Worm (Caenorhabditis elegans): ENCODE results near the gene F59B10.5.
A peak's percentile ranks its signal among the peaks of the same experiment; 100 is the strongest.

The F59B10.5 gene

DNA sequence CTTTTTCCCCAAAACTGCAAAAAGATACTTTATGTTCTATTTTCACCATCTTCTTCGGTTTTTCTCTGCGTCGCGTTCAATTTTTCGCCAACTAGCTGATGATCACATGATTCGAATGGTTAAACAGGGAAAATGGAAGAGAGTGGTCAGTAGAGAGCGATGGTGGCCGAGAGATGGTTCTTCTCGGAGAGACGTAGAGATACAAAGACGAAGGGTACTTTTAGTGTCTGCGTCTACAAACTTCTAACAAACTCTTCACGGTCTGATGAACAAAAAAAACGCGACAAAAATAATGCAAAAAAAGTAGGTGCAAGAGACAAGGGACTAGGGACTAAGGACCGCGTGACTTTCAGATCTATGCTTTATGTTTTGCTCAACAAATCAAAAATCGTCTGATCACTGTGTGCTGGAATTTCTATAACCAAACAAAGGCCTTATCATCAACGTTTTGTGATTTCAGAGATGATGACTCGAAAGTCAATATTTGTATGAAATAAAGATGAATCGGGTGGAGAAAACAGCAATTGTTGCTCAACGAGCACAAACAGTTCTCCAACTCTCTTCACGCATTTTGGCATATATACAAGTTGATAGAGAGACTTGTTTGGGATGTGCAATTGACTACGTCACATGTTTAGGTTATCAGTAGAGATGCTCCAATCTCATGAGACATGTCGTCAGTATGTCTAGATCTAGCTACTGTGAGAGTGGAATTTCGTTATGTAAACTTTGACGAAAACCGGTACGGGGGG, 28.7 kb upstream of the F59B10.5 start (continued):
- TF ChIP-seq nhr-67 (tag; optimal IDR thresholded peaks at IDR 0.05) (no peak), fos-1 (tag; optimal IDR thresholded peaks at IDR 0.05) (no peak), nhr-237 (tag; optimal IDR thresholded peaks at IDR 0.05) (no peak), unc-62 (GFP tag; optimal IDR thresholded peaks at IDR 0.05) (peak; percentile 79), ceh-9 (tag; optimal IDR thresholded peaks at IDR 0.05) (no peak), pha-4 (tag; optimal IDR thresholded peaks at IDR 0.05) (peak; percentile 98), tbx-2 (tag; optimal IDR thresholded peaks at IDR 0.05) (peak; percentile 84), elt-2 (tag; optimal IDR thresholded peaks at IDR 0.05) (peak; percentile 56), nhr-25 (tag; optimal IDR thresholded peaks at IDR 0.05) (peak; percentile 96), ceh-28 (tag; optimal IDR thresholded peaks at IDR 0.05) (peak; percentile 86), sea-2 (GFP tag; optimal IDR thresholded peaks at IDR 0.05) (no peak), lin-39 (tag; optimal IDR thresholded peaks at IDR 0.05) (peak; percentile 80), snpc-4 (tag; optimal IDR thresholded peaks at IDR 0.05) (peak; percentile 83), ceh-82 (tag; optimal IDR thresholded peaks at IDR 0.05) (peak; percentile 74), fkh-10 (GFP tag; optimal IDR thresholded peaks at IDR 0.05) (peak; percentile 95), aly-2 (tag; optimal IDR thresholded peaks at IDR 0.05) (peak; percentile 20)

DNA sequence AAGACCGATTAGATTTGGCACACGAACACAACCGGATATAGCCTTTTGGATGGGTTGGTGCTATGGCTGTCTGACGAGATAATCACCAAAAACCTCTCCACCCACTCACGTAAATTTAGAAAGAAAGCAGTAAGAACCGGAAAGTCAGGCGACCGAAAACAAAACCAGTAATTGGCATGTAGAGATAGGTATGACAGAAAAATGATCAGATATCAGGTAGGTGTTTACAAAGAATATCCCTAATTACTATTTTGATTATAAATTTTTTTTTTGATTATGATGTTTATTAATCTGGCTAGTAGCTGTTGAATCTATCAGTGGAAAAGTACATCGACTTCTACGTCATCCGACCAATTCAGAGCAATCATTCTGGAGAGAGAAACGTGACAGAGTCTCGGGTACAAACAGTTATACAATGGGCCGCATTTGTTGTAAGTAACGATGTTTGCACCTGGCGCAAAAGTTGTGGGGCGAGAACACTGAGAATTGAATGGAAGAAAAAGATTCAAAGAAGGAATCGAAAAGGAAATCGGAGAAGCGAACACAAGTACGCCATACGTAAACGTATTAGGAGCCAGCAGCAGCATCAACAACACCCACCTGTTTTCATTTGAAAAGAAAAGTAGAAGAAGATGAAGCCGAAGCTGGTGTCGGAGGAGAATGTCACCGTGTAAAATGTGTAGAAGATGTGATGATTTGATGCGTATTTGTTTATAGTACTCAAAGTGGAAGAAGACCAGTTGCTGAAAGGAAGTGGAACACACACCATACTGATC, 27.6 kb upstream of the F59B10.5 start:
- peak; percentile 33 for TF ChIP-seq egl-5 (tag; optimal IDR thresholded peaks at IDR 0.05)
- TF ChIP-seq elt-2 (tag; optimal IDR thresholded peaks at IDR 0.05) = peak; percentile 10
- peak; percentile 37 for TF ChIP-seq nhr-25 (tag; optimal IDR thresholded peaks at IDR 0.05)
- TF ChIP-seq elt-3 (tag; optimal IDR thresholded peaks at IDR 0.05) = peak in 1 of 3 experiments; percentile 40
- no peak for TF ChIP-seq nhr-28 (tag; optimal IDR thresholded peaks at IDR 0.05)
- peak; percentile 45 for TF ChIP-seq nhr-11 (tag; optimal IDR thresholded peaks at IDR 0.05)
- TF ChIP-seq nhr-23 (tag; optimal IDR thresholded peaks at IDR 0.05) = peak; percentile 26
- TF ChIP-seq ama-1 (optimal IDR thresholded peaks at IDR 0.05) = peak; percentile 27
- no peak for TF ChIP-seq fkh-10 (GFP tag; optimal IDR thresholded peaks at IDR 0.05)
- no peak for TF ChIP-seq hmg-11 (tag; optimal IDR thresholded peaks at IDR 0.05)
- TF ChIP-seq skn-1 (tag; optimal IDR thresholded peaks at IDR 0.05) = no peak
- peak; percentile 58 for TF ChIP-seq pha-4 (tag; optimal IDR thresholded peaks at IDR 0.05)

ce11 chrII:10550173-10550572, 26.7 kb upstream of the F59B10.5 start:
- TF ChIP-seq nhr-237 (tag; optimal IDR thresholded peaks at IDR 0.05) = no peak
- no peak for TF ChIP-seq ceh-16 (tag; optimal IDR thresholded peaks at IDR 0.05)
- peak; percentile 39 for TF ChIP-seq nfya-1 (tag; optimal IDR thresholded peaks at IDR 0.05; ENCODE audit: insufficient read depth)
- TF ChIP-seq ama-1 (optimal IDR thresholded peaks at IDR 0.05) = peak; percentile 79
- peak; percentile 23 for TF ChIP-seq lin-39 (tag; optimal IDR thresholded peaks at IDR 0.05)
- peak; percentile 36 for TF ChIP-seq hmg-11 (tag; optimal IDR thresholded peaks at IDR 0.05)

ce11 chrII:10548778-10549671, 25.5 kb upstream of the F59B10.5 start:
- TF ChIP-seq daf-12 (tag; optimal IDR thresholded peaks at IDR 0.05) (no peak), nfya-1 (tag; optimal IDR thresholded peaks at IDR 0.05; ENCODE audit: insufficient read depth) (peak; percentile 90), tbx-2 (tag; optimal IDR thresholded peaks at IDR 0.05) (peak; percentile 37), nhr-77 (tag; optimal IDR thresholded peaks at IDR 0.05) (no peak), ZK546.5 (tag; optimal IDR thresholded peaks at IDR 0.05) (no peak), zag-1 (tag; optimal IDR thresholded peaks at IDR 0.05) (no peak), ztf-4 (tag; optimal IDR thresholded peaks at IDR 0.05) (no peak), snpc-4 (tag; optimal IDR thresholded peaks at IDR 0.05) (peak; percentile 74), nhr-237 (tag; optimal IDR thresholded peaks at IDR 0.05) (no peak), nhr-76 (tag; optimal IDR thresholded peaks at IDR 0.05) (no peak), lsy-12 (tag; optimal IDR thresholded peaks at IDR 0.05) (peak; percentile 60), fos-1 (tag; optimal IDR thresholded peaks at IDR 0.05) (peak; percentile 48), egl-5 (tag; optimal IDR thresholded peaks at IDR 0.05) (peak; percentile 44), skn-1 (tag; optimal IDR thresholded peaks at IDR 0.05) (peak; percentile 46), unc-39 (tag; optimal IDR thresholded peaks at IDR 0.05) (no peak), elt-2 (tag; optimal IDR thresholded peaks at IDR 0.05) (peak; percentile 62), unc-62 (GFP tag; optimal IDR thresholded peaks at IDR 0.05) (peak; percentile 61), R02D3.7 (tag; optimal IDR thresholded peaks at IDR 0.05) (peak; percentile 62), ceh-16 (tag; optimal IDR thresholded peaks at IDR 0.05) (no peak), lin-39 (tag; optimal IDR thresholded peaks at IDR 0.05) (peak; percentile 88), pha-4 (tag; optimal IDR thresholded peaks at IDR 0.05) (peak; percentile 90), jun-1 (tag; optimal IDR thresholded peaks at IDR 0.05) (peak; percentile 72), nhr-11 (tag; optimal IDR thresholded peaks at IDR 0.05) (peak; percentile 84), lin-15B (tag; optimal IDR thresholded peaks at IDR 0.05) (peak; percentile 63), ama-1 (optimal IDR thresholded peaks at IDR 0.05) (peak; percentile 99), pqm-1 (tag; optimal IDR thresholded peaks at IDR 0.05) (peak; percentile 63), ceh-9 (tag; optimal IDR thresholded peaks at IDR 0.05) (no peak), nhr-23 (tag; optimal IDR thresholded peaks at IDR 0.05) (peak; percentile 78), nhr-25 (tag; optimal IDR thresholded peaks at IDR 0.05) (peak; percentile 84), sea-2 (GFP tag; optimal IDR thresholded peaks at IDR 0.05) (peak; percentile 34), elt-3 (tag; optimal IDR thresholded peaks at IDR 0.05) (no peak), eor-1 (tag; optimal IDR thresholded peaks at IDR 0.05) (no peak)

Data from whole organism, L3 larva.